Worm (Caenorhabditis elegans) whole organism, late embryonic: ENCODE measurements around the gene metl-9.
A peak's percentile ranks its signal among the peaks of the same experiment; 100 is the strongest.

ENCODE experiments used
- C08G9.2 ChIP-seq: sonication (generic microtip); optimal IDR thresholded peaks from 2 replicates; lab custom pipeline; 2016; ENCODE audit warnings: mild to moderate bottlenecking, missing genetic modification characterization, moderate library complexity, missing compliant biosample characterization
- F13H6.1 ChIP-seq: sonication (generic microtip); optimal IDR thresholded peaks from 2 replicates; lab custom pipeline; 2016; ENCODE audit warnings: missing genetic modification characterization, missing compliant biosample characterization
- K02D7.2 ChIP-seq: sonication (generic microtip); optimal IDR thresholded peaks from 2 replicates; lab custom pipeline; 2017; ENCODE audit warnings: mild to moderate bottlenecking, missing genetic modification characterization, missing compliant biosample characterization
- K09A11.1 ChIP-seq: sonication (generic microtip); optimal IDR thresholded peaks from 2 replicates; lab custom pipeline; 2017; ENCODE audit warnings: antibody characterized with exemption, mild to moderate bottlenecking, missing genetic modification characterization, missing compliant biosample characterization; ENCODE audit not compliant: insufficient read depth
- ahr-1 ChIP-seq: sonication (generic microtip); optimal IDR thresholded peaks from 2 replicates; lab custom pipeline; 2016; ENCODE audit warnings: missing genetic modification characterization, missing compliant biosample characterization
- ceh-18 ChIP-seq: sonication (generic microtip); optimal IDR thresholded peaks from 2 replicates; lab custom pipeline; 2016; ENCODE audit warnings: missing genetic modification characterization, missing compliant biosample characterization
- ceh-19 ChIP-seq: fragments of 200-800 bp; sonication (Bioruptor generic); optimal IDR thresholded peaks from 2 replicates; lab custom pipeline; 2018; ENCODE audit warnings: mild to moderate bottlenecking, missing genetic modification characterization, missing compliant biosample characterization
- ceh-22 ChIP-seq: sonication (generic microtip); optimal IDR thresholded peaks from 2 replicates; lab custom pipeline; 2017; ENCODE audit warnings: missing biosample characterization, missing genetic modification characterization
- ceh-30 ChIP-seq: fragments of 150-350 bp; optimal IDR thresholded peaks from 2 replicates; lab custom pipeline; 2014; ENCODE audit warnings: missing biosample characterization, missing genetic modification characterization
- ceh-6 ChIP-seq: fragments of 200-800 bp; sonication (Bioruptor generic); optimal IDR thresholded peaks from 2 replicates; lab custom pipeline; 2018; ENCODE audit warnings: mild to moderate bottlenecking, missing genetic modification characterization, missing compliant biosample characterization
- che-1 ChIP-seq: sonication (generic microtip); optimal IDR thresholded peaks from 2 replicates; lab custom pipeline; 2016; ENCODE audit warnings: mild to moderate bottlenecking, missing genetic modification characterization, missing compliant biosample characterization
- elt-2 ChIP-seq: sonication (generic microtip); optimal IDR thresholded peaks from 2 replicates; lab custom pipeline; 2016; ENCODE audit warnings: missing genetic modification reagents, missing genetic modification characterization, missing compliant biosample characterization
- elt-4 ChIP-seq: sonication (generic microtip); optimal IDR thresholded peaks from 2 replicates; lab custom pipeline; 2016; ENCODE audit warnings: missing genetic modification characterization, missing compliant biosample characterization
- fkh-10 ChIP-seq: fragments of 150-350 bp; optimal IDR thresholded peaks from 2 replicates; lab custom pipeline; 2014; ENCODE audit warnings: missing biosample characterization, missing genetic modification reagents, missing genetic modification characterization
- hlh-13 ChIP-seq: fragments of 200-800 bp; sonication (Bioruptor generic); optimal IDR thresholded peaks from 2 replicates; lab custom pipeline; 2018; ENCODE audit warnings: mild to moderate bottlenecking, missing genetic modification characterization, missing compliant biosample characterization
- hlh-30 ChIP-seq: sonication (generic microtip); optimal IDR thresholded peaks from 2 replicates; lab custom pipeline; 2017; ENCODE audit warnings: antibody characterized with exemption, missing genetic modification characterization, missing compliant biosample characterization; ENCODE audit not compliant: insufficient read depth
- hlh-8 ChIP-seq: sonication (generic microtip); optimal IDR thresholded peaks from 2 replicates; lab custom pipeline; 2016; ENCODE audit warnings: missing genotype, missing genetic modification characterization, missing compliant biosample characterization
- lin-11 ChIP-seq: fragments of 200-800 bp; sonication (Bioruptor generic); optimal IDR thresholded peaks from 2 replicates; lab custom pipeline; 2018; ENCODE audit warnings: mild to moderate bottlenecking, missing genetic modification characterization, missing compliant biosample characterization
- madf-2 ChIP-seq: sonication (generic microtip); optimal IDR thresholded peaks from 2 replicates; lab custom pipeline; 2017; ENCODE audit warnings: missing genetic modification characterization, missing compliant biosample characterization
- mec-3 ChIP-seq: sonication (generic microtip); optimal IDR thresholded peaks from 2 replicates; lab custom pipeline; 2016; ENCODE audit warnings: borderline replicate concordance, missing genetic modification characterization, missing compliant biosample characterization
- nhr-232 ChIP-seq: sonication (generic microtip); optimal IDR thresholded peaks from 2 replicates; lab custom pipeline; 2016; ENCODE audit warnings: missing genetic modification characterization, missing compliant biosample characterization
- npax-4 ChIP-seq: sonication (generic microtip); optimal IDR thresholded peaks from 2 replicates; lab custom pipeline; 2016; ENCODE audit warnings: missing genetic modification characterization, missing compliant biosample characterization
- odd-2 ChIP-seq: sonication (generic microtip); optimal IDR thresholded peaks from 2 replicates; lab custom pipeline; 2017; ENCODE audit warnings: antibody characterized with exemption, mild to moderate bottlenecking, missing genetic modification characterization, missing compliant biosample characterization
- pax-1 ChIP-seq: fragments of 150-350 bp; optimal IDR thresholded peaks from 2 replicates; lab custom pipeline; 2014; ENCODE audit warnings: missing biosample characterization, missing genetic modification characterization
- pha-2 ChIP-seq: sonication (generic microtip); optimal IDR thresholded peaks from 2 replicates; lab custom pipeline; 2017; ENCODE audit warnings: mild to moderate bottlenecking, missing genetic modification characterization, missing compliant biosample characterization
- rnt-1 ChIP-seq: sonication (generic microtip); optimal IDR thresholded peaks from 2 replicates; lab custom pipeline; 2016; ENCODE audit warnings: missing genetic modification characterization, missing compliant biosample characterization
- sdc-2 ChIP-seq: sonication (generic microtip); optimal IDR thresholded peaks from 2 replicates; lab custom pipeline; 2016; ENCODE audit warnings: missing genotype, missing genetic modification characterization, missing compliant biosample characterization
- sox-4 ChIP-seq: sonication (generic microtip); optimal IDR thresholded peaks from 2 replicates; lab custom pipeline; 2017; ENCODE audit warnings: mild to moderate bottlenecking, missing genetic modification characterization, inconsistent platforms, missing compliant biosample characterization
- syd-9 ChIP-seq: sonication (generic microtip); optimal IDR thresholded peaks from 2 replicates; lab custom pipeline; 2016; ENCODE audit warnings: mild to moderate bottlenecking, missing genetic modification characterization, moderate library complexity, missing compliant biosample characterization
- unc-3 ChIP-seq, 2 experiments: fragments of 200-800 bp in 1 of 2; sonication (Bioruptor generic) in 1 of 2; sonication (generic microtip) in 1 of 2; conservative IDR thresholded peaks in 1 of 2; optimal IDR thresholded peaks in 1 of 2; 2 replicates each; pipeline versions ENCODE4 v1.3.6 to Lab custom; 2016 to 2022; ENCODE audit warnings: missing compliant biosample characterization in 2 of 2, missing genetic modification characterization in 2 of 2, missing genetic modification reagents in 1 of 2
- unc-42 ChIP-seq: sonication (generic microtip); optimal IDR thresholded peaks from 2 replicates; lab custom pipeline; 2016; ENCODE audit warnings: missing genotype, missing genetic modification characterization, missing compliant biosample characterization
- unc-55 ChIP-seq: sonication (generic microtip); optimal IDR thresholded peaks from 2 replicates; lab custom pipeline; 2017; ENCODE audit warnings: missing biosample characterization, missing genetic modification reagents, missing genetic modification characterization
- unc-86 ChIP-seq: sonication (generic microtip); optimal IDR thresholded peaks from 2 replicates; lab custom pipeline; 2016; ENCODE audit warnings: missing genetic modification characterization, missing compliant biosample characterization
- ztf-16 ChIP-seq: sonication (generic microtip); optimal IDR thresholded peaks from 2 replicates; lab custom pipeline; 2017; ENCODE audit warnings: missing genetic modification characterization, missing compliant biosample characterization

Gene metl-9

DNA sequence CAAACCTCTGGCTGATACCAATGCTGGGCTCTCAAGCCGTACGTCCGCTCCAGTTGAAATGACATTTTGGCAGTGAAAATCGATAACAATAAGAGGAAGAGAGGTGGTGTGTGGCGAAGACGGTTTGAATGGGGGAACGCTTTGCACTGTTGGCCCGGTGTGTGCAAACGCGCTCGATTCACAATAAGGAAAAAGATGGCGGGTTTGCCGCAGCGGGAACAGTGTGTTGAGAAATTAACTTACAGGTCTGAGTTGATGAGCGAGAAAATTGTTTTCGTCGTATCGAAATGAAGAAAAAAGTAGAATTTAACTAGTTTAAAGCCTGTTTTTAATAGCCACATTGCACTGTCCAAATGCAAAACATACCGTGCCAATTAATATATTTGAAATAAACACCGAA is at the start of gene metl-9:
Gene metl-9 (minus strand): TSS at position 101 of the 400 bp plus-strand sequence.
- no peak for TF ChIP-seq ceh-22 (tag; lab: Kevin White, UChicago)
- no peak for TF ChIP-seq ceh-6 (GFP tag; lab: Kevin White, UChicago)
- no peak for TF ChIP-seq K09A11.1
- TF ChIP-seq ceh-30 (tag; lab: Kevin White, UChicago), result no peak
- TF ChIP-seq unc-55 (GFP tag; lab: Kevin White, UChicago), result no peak
- TF ChIP-seq mec-3 (tag; lab: Kevin White, UChicago), result no peak
- TF ChIP-seq che-1 (tag; lab: Kevin White, UChicago), result no peak
- no peak for TF ChIP-seq sdc-2
- TF ChIP-seq hlh-30 (tag; lab: Kevin White, UChicago), result no peak

DNA sequence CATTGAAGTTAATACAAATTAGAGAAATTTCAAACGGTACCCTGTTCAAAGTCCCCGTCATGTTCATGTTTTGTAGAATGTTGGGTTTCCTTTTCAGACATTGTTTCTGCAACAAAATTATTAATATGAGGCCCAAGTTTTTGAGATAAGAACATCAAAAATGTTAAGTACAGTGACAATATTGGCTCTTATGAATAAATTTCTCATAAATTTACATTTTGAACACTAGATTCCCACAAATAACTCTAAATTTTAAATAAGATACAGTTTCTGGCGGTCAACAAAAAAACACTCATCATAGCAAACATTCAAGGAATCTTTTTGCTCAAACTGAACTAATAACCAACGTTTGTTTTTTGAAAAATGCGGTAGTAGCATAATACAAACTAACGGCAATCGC is 47.3 kb upstream of the metl-9 start, which contains the start of gene H28G03.3:
Gene H28G03.3 (minus strand): TSS at position 101 of the 400 bp plus-strand sequence.
- TF ChIP-seq F13H6.1, result no peak
- TF ChIP-seq npax-4 (tag; lab: Kevin White, UChicago), result no peak
- no peak for TF ChIP-seq nhr-232 (tag; lab: Kevin White, UChicago)
- no peak for TF ChIP-seq pha-2 (tag; lab: Kevin White, UChicago)
- TF ChIP-seq unc-3 (GFP tag; conservative IDR thresholded peaks at IDR 0.05; lab: Robert Waterston, UW), result no peak
- no peak for TF ChIP-seq unc-3 (tag; optimal IDR thresholded peaks at IDR 0.05; lab: Kevin White, UChicago)
- no peak for TF ChIP-seq odd-2 (tag; lab: Kevin White, UChicago)
- no peak for TF ChIP-seq unc-86 (tag; lab: Kevin White, UChicago)
- TF ChIP-seq ahr-1 (tag; lab: Kevin White, UChicago), result no peak
- TF ChIP-seq ceh-22 (tag; lab: Kevin White, UChicago), result no peak
- no peak for TF ChIP-seq syd-9
- no peak for TF ChIP-seq rnt-1 (tag; lab: Kevin White, UChicago)
- no peak for TF ChIP-seq ztf-16
- no peak for TF ChIP-seq hlh-13 (GFP tag; lab: Kevin White, UChicago)
- no peak for TF ChIP-seq unc-42
- no peak for TF ChIP-seq fkh-10 (GFP tag; lab: Kevin White, UChicago)
- TF ChIP-seq sox-4, result no peak

DNA sequence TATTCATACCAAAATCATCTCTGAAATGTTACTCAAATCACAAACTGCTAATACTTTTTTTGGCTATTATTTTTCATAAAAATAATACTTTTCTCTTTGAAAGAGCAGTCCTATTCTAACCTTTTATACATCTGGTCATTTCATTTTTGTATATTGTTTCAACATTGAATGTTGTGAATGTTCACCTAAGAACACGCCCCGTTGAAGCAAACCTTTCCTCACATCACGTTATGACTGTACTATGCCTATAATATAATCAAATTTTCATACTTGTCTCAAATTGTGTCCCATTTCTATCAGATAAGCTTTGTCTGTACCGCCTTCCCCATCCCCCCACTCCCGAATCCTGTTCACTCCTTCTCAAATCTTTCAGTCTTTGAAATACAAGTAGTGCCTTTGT is 39.4 kb upstream of the metl-9 start:
- TF ChIP-seq elt-4, result no peak
- TF ChIP-seq, all 69 proteins: peak for 0

DNA sequence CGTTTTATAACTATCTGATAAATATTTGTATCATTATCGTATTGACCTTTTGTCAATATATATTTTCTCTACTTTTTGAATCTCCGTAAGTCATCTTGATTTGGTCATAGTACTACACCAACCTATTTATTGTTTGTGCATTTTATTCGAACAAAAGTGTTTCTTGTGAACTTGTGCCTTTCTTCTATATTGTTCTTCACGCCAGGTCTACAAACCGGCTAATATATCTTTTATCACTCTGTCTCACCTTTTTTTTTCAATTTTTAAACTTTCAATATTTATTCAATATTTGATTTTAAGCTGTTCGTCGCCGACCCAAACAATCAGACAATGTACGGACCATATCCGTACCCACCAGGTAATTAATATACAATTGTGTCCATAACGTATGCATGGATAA is 37.1 kb upstream of the metl-9 start, which contains the start of gene hrpa-2:
Gene hrpa-2 (plus strand): TSS at position 301 of the 400 bp plus-strand sequence.
- TF ChIP-seq hlh-8 (tag; lab: Kevin White, UChicago) (no peak), mec-3 (tag; lab: Kevin White, UChicago) (no peak), syd-9 (no peak), ceh-30 (tag; lab: Kevin White, UChicago) (no peak), ceh-18 (tag; lab: Kevin White, UChicago) (no peak), lin-11 (tag; lab: Kevin White, UChicago) (no peak), madf-2 (tag; lab: Kevin White, UChicago) (no peak), elt-2 (tag; lab: Kevin White, UChicago) (no peak), hlh-13 (GFP tag; lab: Kevin White, UChicago) (no peak), rnt-1 (tag; lab: Kevin White, UChicago) (no peak), pax-1 (tag; lab: Kevin White, UChicago) (no peak), K02D7.2 (no peak)

DNA sequence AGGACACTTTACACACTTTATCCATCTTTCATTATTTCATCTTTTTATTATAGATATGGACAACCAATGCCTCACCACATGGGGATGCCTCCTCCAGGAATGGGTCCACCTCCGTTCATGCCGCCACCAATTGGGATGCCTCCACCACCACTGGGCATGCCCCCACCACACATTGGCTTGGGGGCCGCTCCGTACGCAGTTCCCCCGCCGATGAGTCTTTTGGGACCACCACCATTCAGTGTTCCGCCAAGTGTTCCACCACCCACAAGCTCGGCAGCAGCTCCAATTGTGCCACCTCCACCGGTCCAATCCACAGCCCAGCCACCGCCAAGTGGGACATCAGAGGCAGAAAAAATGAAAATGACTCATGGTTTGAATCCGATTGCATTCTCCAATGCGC is 35.8 kb upstream of the metl-9 start:
- TF ChIP-seq unc-55 (GFP tag; lab: Kevin White, UChicago) (no peak), ceh-19 (no peak), C08G9.2 (tag; lab: Kevin White, UChicago) (peak; percentile 26)
- TF ChIP-seq, all 69 proteins: peak for 1
